Worm (Caenorhabditis elegans) whole organism, L1 larva: ENCODE data around the gene acs-19.

Source experiments
- C16A3.4 ChIP-seq: fragments of 150-350 bp; optimal IDR thresholded peaks from 2 replicates; lab custom pipeline; 2014; ENCODE audit warnings: missing biosample characterization, missing genetic modification characterization
- aly-2 ChIP-seq: fragments of 150-350 bp; optimal IDR thresholded peaks from 2 replicates; lab custom pipeline; 2014; ENCODE audit warnings: missing biosample characterization, missing genetic modification characterization
- egl-27 ChIP-seq, 2 experiments: fragments of 150-350 bp in 1 of 2; sonication (generic microtip); optimal IDR thresholded peaks; 3 replicates each; lab custom pipeline; 2017 to 2018; ENCODE audit warnings: missing biosample characterization in 2 of 2, missing genetic modification characterization in 2 of 2, missing genetic modification reagents in 2 of 2
- elt-2 ChIP-seq: sonication (generic microtip); optimal IDR thresholded peaks from 2 replicates; lab custom pipeline; 2016; ENCODE audit warnings: missing genetic modification characterization, mild to moderate bottlenecking, inconsistent platforms, missing compliant biosample characterization, missing genetic modification reagents
- fkh-10 ChIP-seq: sonication (generic microtip); optimal IDR thresholded peaks from 2 replicates; lab custom pipeline; 2017; ENCODE audit warnings: missing biosample characterization, missing genetic modification reagents, missing genetic modification characterization
- nhr-11 ChIP-seq: fragments of 150-350 bp; optimal IDR thresholded peaks from 2 replicates; lab custom pipeline; 2014; ENCODE audit warnings: missing biosample characterization, missing genetic modification characterization
- nhr-47 ChIP-seq: sonication (generic microtip); optimal IDR thresholded peaks from 2 replicates; lab custom pipeline; 2016; ENCODE audit warnings: mild to moderate bottlenecking, missing genetic modification characterization, moderate library complexity, missing compliant biosample characterization
- nhr-76 ChIP-seq: sonication (generic microtip); optimal IDR thresholded peaks from 2 replicates; lab custom pipeline; 2017; ENCODE audit warnings: missing biosample characterization, missing genetic modification characterization
- pqm-1 ChIP-seq: sonication (generic microtip); optimal IDR thresholded peaks from 3 replicates; lab custom pipeline; 2017; ENCODE audit warnings: missing biosample characterization, missing genetic modification characterization
- rnt-1 ChIP-seq: sonication (generic microtip); optimal IDR thresholded peaks from 2 replicates; lab custom pipeline; 2016; ENCODE audit warnings: mild to moderate bottlenecking, missing genetic modification characterization, moderate library complexity, missing compliant biosample characterization
- skn-1 ChIP-seq: fragments of 150-350 bp; optimal IDR thresholded peaks from 2 replicates; lab custom pipeline; 2014; ENCODE audit warnings: missing biosample characterization, missing genetic modification characterization
- sox-4 ChIP-seq: sonication (generic microtip); optimal IDR thresholded peaks from 2 replicates; lab custom pipeline; 2016; ENCODE audit warnings: missing genetic modification characterization, missing compliant biosample characterization
- xbp-1 ChIP-seq: sonication (generic microtip); optimal IDR thresholded peaks from 2 replicates; lab custom pipeline; 2016; ENCODE audit warnings: missing genetic modification characterization, missing compliant biosample characterization
- zag-1 ChIP-seq: fragments of 150-350 bp; optimal IDR thresholded peaks from 2 replicates; lab custom pipeline; 2014; ENCODE audit warnings: missing biosample characterization, missing genetic modification characterization

ce11 chrIII:3907587-3907986 lies 43.3 kb downstream of the acs-19 start, which contains the start of gene mmcm-1:
- no peak for TF ChIP-seq skn-1 (tag; lab: Kevin White, UChicago)
- no peak for TF ChIP-seq fkh-10 (GFP tag; lab: Kevin White, UChicago)
- TF ChIP-seq nhr-47 (tag; lab: Kevin White, UChicago), result no peak
- no peak for TF ChIP-seq egl-27 (tag; optimal IDR thresholded peaks at IDR 0.05; lab: Kevin White, UChicago)
- no peak for TF ChIP-seq xbp-1 (tag; lab: Kevin White, UChicago)
- TF ChIP-seq elt-2, result no peak
- no peak for TF ChIP-seq aly-2 (tag; lab: Kevin White, UChicago)
- TF ChIP-seq C16A3.4, result no peak
- TF ChIP-seq pqm-1 (tag; lab: Kevin White, UChicago), result no peak
- TF ChIP-seq rnt-1, result no peak
- no peak for TF ChIP-seq nhr-11 (tag; lab: Kevin White, UChicago)
- TF ChIP-seq nhr-76 (tag; lab: Kevin White, UChicago), result no peak
- no peak for TF ChIP-seq sox-4 (tag; lab: Kevin White, UChicago)
- no peak for TF ChIP-seq zag-1 (tag; lab: Kevin White, UChicago)
